Worm (Caenorhabditis elegans): ENCODE measurements around the gene kap-1.

kap-1 gene

DNA sequence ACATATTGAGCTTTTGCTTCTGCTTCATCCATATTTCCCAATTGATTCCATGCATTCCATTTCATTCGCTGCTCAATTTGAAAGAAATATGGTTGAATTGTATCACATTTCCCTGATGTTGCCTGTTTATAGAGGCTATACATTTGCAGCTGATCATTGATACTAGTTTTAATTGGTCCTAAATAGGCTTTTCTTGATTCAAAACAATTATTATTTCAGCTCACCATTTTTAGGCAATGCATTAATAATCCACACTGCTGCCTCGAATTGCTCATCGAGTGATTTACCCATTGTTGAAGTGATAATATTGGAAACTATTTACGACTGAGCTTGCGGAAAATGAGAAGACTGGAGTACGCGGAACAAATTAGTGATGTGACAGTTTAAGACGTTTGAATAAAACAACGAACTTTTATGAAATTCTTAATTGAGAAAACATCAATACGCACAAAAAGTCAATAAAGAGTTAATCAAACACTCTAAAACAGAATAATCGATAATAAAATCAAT lies 30.0 kb upstream of the kap-1 start, which contains the start of gene acbp-4:
Gene acbp-4 (minus strand): TSS at position 510 of the 510 bp plus-strand sequence.
- TF ChIP-seq B0310.2 (tag; optimal IDR thresholded peaks at IDR 0.05): no peak
- TF ChIP-seq pes-1 (GFP tag; IDR thresholded peaks at IDR 0.05): no peak
- TF ChIP-seq hnd-1 (tag; optimal IDR thresholded peaks at IDR 0.05): no peak
- no peak for TF ChIP-seq ceh-36 (tag; optimal IDR thresholded peaks at IDR 0.05)
- no peak for TF ChIP-seq ama-1 (optimal IDR thresholded peaks at IDR 0.05)
- TF ChIP-seq scrt-1 (GFP tag; IDR thresholded peaks at IDR 0.05): no peak
- no peak for TF ChIP-seq sea-1 (GFP tag; conservative IDR thresholded peaks at IDR 0.05)
- no peak for TF ChIP-seq tbx-37 (GFP tag; conservative IDR thresholded peaks at IDR 0.05)
- no peak for TF ChIP-seq F13C5.2 (tag; optimal IDR thresholded peaks at IDR 0.05)
- TF ChIP-seq flt-1 (GFP tag; IDR thresholded peaks at IDR 0.05): no peak

DNA sequence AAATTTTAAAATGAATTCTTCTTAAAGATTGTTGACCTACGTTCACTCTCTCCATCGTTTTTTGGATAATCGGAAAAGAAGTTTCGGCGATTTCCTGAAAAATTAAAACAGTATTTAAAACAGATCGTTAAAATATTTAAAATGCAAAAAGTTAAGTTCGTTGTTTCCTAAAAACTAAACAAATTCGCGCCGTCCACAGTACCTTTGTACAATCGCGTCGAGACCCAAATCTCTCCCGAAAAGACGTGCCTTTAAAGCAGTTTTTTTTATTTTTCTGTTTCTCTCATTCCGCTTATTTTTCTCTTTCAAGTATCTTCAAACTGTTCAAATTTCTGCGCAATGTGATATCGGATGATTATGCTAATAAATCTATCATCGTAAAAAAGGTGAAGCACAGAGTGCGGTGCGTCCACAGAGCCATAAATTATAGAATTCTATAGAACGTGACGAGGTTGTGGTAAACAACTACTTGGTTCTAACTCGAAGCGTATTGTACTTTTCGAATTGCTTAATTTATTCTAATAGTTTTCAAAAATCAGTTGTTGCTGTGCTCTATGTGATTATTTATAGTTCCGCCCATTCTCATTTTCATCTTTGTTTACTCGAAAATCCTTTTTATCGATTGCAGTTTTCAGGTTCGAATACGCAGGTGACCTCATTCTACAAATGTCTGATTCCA lies 27.8 kb upstream of the kap-1 start, which contains the start of the genes F56C9.6 and F56C9.3:
Gene F56C9.6 (minus strand): TSS at position 112 of the 679 bp plus-strand sequence.
Gene F56C9.3 (plus strand): TSS at position 629 of the 679 bp plus-strand sequence.
- no peak for TF ChIP-seq ceh-13 (GFP tag; optimal IDR thresholded peaks at IDR 0.05)
- TF ChIP-seq B0310.2 (tag; optimal IDR thresholded peaks at IDR 0.05): no peak
- TF ChIP-seq tra-4 (tag; optimal IDR thresholded peaks at IDR 0.05): no peak
- no peak for TF ChIP-seq aly-1 (tag; optimal IDR thresholded peaks at IDR 0.05)
- no peak for TF ChIP-seq scrt-1 (GFP tag; IDR thresholded peaks at IDR 0.05)
- no peak for TF ChIP-seq hnd-1 (tag; optimal IDR thresholded peaks at IDR 0.05)
- no peak for TF ChIP-seq ceh-36 (tag; optimal IDR thresholded peaks at IDR 0.05)
- no peak for TF ChIP-seq flt-1 (GFP tag; IDR thresholded peaks at IDR 0.05)
- no peak for TF ChIP-seq tbx-37 (GFP tag; conservative IDR thresholded peaks at IDR 0.05)
- TF ChIP-seq sea-1 (GFP tag; conservative IDR thresholded peaks at IDR 0.05): no peak
- TF ChIP-seq hmbx-1 (tag; optimal IDR thresholded peaks at IDR 0.05): no peak
- no peak for TF ChIP-seq F13C5.2 (tag; optimal IDR thresholded peaks at IDR 0.05)
- no peak for TF ChIP-seq ama-1 (optimal IDR thresholded peaks at IDR 0.05)

DNA sequence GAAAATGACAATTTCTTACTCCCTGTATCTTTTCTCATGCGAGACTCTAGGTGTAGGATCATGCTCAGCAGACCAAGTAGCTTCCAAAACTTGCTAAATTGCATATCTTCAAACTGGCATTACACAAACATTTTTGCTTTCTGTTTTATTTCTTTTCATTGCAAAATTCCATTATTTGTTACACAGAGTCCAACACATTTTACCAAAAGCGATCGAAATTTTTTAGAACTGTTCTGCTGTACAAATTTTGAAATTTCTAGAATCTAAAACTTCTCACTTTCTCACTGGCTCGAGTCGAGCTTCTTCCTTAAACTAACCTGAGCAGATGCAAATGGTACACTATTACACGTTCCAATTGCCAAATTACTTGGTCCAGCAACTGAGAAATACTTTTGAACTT lies 24.2 kb upstream of the kap-1 start:
- TF ChIP-seq F13C5.2 (tag; optimal IDR thresholded peaks at IDR 0.05) (no peak), hmg-4 (GFP tag; optimal IDR thresholded peaks at IDR 0.05) (no peak), tbx-37 (GFP tag; conservative IDR thresholded peaks at IDR 0.05) (no peak), ceh-36 (tag; optimal IDR thresholded peaks at IDR 0.05) (no peak), B0310.2 (tag; optimal IDR thresholded peaks at IDR 0.05) (no peak), sea-1 (GFP tag; conservative IDR thresholded peaks at IDR 0.05) (no peak), flt-1 (GFP tag; IDR thresholded peaks at IDR 0.05) (no peak), tra-4 (tag; optimal IDR thresholded peaks at IDR 0.05) (no peak), hnd-1 (tag; optimal IDR thresholded peaks at IDR 0.05) (no peak), tbx-11 (GFP tag; IDR thresholded peaks at IDR 0.05) (no peak), ama-1 (optimal IDR thresholded peaks at IDR 0.05) (no peak), hmbx-1 (tag; optimal IDR thresholded peaks at IDR 0.05) (no peak), ets-7 (tag; optimal IDR thresholded peaks at IDR 0.05) (no peak), ceh-13 (GFP tag; optimal IDR thresholded peaks at IDR 0.05) (no peak), pes-1 (GFP tag; IDR thresholded peaks at IDR 0.05) (no peak), aly-1 (tag; optimal IDR thresholded peaks at IDR 0.05) (no peak), scrt-1 (GFP tag; IDR thresholded peaks at IDR 0.05) (no peak)

DNA sequence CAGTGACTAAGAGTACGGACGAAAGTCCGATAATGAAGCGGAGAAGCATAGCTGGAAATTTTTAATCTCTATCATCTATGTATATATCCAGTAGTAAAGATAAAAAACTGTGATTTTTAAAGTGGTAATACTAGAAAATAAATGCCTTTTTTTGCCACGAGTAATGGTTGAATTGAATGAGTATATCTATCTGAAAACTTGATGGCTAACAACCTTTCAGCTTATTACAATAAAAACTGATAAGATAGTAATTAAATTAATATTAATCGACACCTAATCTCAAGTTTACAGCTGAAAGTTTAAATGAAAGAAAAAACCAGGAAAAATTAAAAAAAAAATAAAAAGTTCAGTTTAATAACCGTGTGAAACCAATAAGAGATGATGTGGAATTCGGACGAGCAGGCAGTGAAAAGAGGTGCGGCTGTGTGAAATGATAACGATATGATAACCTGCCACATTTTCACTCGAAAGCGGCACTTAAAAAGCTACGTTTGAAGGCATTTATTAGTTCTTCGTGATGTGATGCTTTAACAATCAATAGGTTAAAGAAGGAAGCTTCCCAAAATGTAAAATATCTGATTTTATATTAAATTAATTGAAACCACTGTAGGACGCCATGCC lies 23.6 kb upstream of the kap-1 start, which contains the start of gene nspg-6:
Gene nspg-6 (minus strand): TSS at position 51 of the 621 bp plus-strand sequence.
- no peak for TF ChIP-seq tra-4 (tag; optimal IDR thresholded peaks at IDR 0.05)
- no peak for TF ChIP-seq F13C5.2 (tag; optimal IDR thresholded peaks at IDR 0.05)
- no peak for TF ChIP-seq aly-1 (tag; optimal IDR thresholded peaks at IDR 0.05)
- no peak for TF ChIP-seq hnd-1 (tag; optimal IDR thresholded peaks at IDR 0.05)
- no peak for TF ChIP-seq ama-1 (optimal IDR thresholded peaks at IDR 0.05)
- no peak for TF ChIP-seq ceh-36 (tag; optimal IDR thresholded peaks at IDR 0.05)
- TF ChIP-seq ets-7 (tag; optimal IDR thresholded peaks at IDR 0.05): no peak
- TF ChIP-seq ceh-13 (GFP tag; optimal IDR thresholded peaks at IDR 0.05): no peak
- no peak for TF ChIP-seq flt-1 (GFP tag; IDR thresholded peaks at IDR 0.05)
- TF ChIP-seq pes-1 (GFP tag; IDR thresholded peaks at IDR 0.05): no peak
- no peak for TF ChIP-seq scrt-1 (GFP tag; IDR thresholded peaks at IDR 0.05)
- no peak for TF ChIP-seq tbx-11 (GFP tag; IDR thresholded peaks at IDR 0.05)
- TF ChIP-seq hmbx-1 (tag; optimal IDR thresholded peaks at IDR 0.05): no peak
- TF ChIP-seq hmg-4 (GFP tag; optimal IDR thresholded peaks at IDR 0.05): no peak
- TF ChIP-seq tbx-37 (GFP tag; conservative IDR thresholded peaks at IDR 0.05): no peak
- TF ChIP-seq sea-1 (GFP tag; conservative IDR thresholded peaks at IDR 0.05): no peak
- TF ChIP-seq B0310.2 (tag; optimal IDR thresholded peaks at IDR 0.05): no peak

DNA sequence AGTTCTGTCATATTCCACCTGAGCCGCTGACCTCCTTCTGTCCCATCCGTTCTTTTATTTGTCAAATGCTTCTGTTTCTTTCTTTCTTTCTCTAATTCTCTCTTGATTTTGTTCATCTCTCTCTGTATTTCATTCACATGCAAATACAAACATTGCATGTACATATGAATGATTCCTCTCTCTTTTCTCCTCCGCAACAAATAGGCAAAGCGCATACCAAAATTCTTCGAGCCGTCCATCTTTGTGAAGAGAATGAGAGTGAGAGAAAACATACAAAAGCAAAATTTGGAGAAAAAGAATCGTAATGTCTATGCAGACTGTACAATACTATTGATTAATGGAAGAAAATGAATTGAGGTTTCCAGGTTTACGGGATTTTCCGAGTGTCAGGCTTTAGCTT lies 21.3 kb upstream of the kap-1 start:
- TF ChIP-seq ama-1 (optimal IDR thresholded peaks at IDR 0.05) (no peak), B0310.2 (tag; optimal IDR thresholded peaks at IDR 0.05) (no peak), ceh-13 (GFP tag; optimal IDR thresholded peaks at IDR 0.05) (no peak), tra-4 (tag; optimal IDR thresholded peaks at IDR 0.05) (no peak), tbx-37 (GFP tag; conservative IDR thresholded peaks at IDR 0.05) (no peak), ets-7 (tag; optimal IDR thresholded peaks at IDR 0.05) (no peak), flt-1 (GFP tag; IDR thresholded peaks at IDR 0.05) (no peak), hmbx-1 (tag; optimal IDR thresholded peaks at IDR 0.05) (no peak), sea-1 (GFP tag; conservative IDR thresholded peaks at IDR 0.05) (no peak), tbx-11 (GFP tag; IDR thresholded peaks at IDR 0.05) (no peak), scrt-1 (GFP tag; IDR thresholded peaks at IDR 0.05) (no peak)

DNA sequence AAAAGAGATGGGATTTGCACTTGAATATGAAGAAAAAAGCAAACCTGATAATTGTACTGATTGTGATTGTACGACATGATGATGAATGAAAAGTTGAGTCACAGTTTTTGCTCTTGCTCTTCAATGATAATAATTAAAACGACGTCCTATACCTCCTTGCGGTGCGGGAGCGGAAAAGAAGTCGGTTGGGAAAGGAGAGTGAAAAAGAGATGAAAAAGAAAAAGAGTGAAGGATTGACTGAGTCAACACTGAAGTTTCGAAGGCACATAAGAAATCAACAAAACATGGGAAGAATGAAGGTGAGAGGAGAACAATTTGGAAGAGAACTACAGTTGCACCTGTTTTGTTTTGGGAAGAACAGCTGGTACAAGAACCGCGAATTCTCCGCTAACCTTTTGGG lies 19.2 kb upstream of the kap-1 start, which contains the start of gene F56C9.8:
Gene F56C9.8 (minus strand): TSS at position 120 of the 400 bp plus-strand sequence.
- TF ChIP-seq tbx-37 (GFP tag; conservative IDR thresholded peaks at IDR 0.05) (no peak), hmbx-1 (tag; optimal IDR thresholded peaks at IDR 0.05) (no peak), ets-7 (tag; optimal IDR thresholded peaks at IDR 0.05) (no peak), pes-1 (GFP tag; IDR thresholded peaks at IDR 0.05) (no peak), ama-1 (optimal IDR thresholded peaks at IDR 0.05) (no peak), tra-4 (tag; optimal IDR thresholded peaks at IDR 0.05) (no peak), sea-1 (GFP tag; conservative IDR thresholded peaks at IDR 0.05) (no peak), aly-1 (tag; optimal IDR thresholded peaks at IDR 0.05) (no peak), B0310.2 (tag; optimal IDR thresholded peaks at IDR 0.05) (no peak), F13C5.2 (tag; optimal IDR thresholded peaks at IDR 0.05) (no peak), flt-1 (GFP tag; IDR thresholded peaks at IDR 0.05) (no peak)

Data from whole organism, early embryonic.